Fruit fly (Drosophila melanogaster): ENCODE results near the gene CG32278.

The CG32278 gene

dm6 chr3L:3124519-3124918, 44.6 kb upstream of the CG32278 start (continued):
- TF ChIP-seq Eip75B (GFP tag; optimal IDR thresholded peaks at IDR 0.05) = no peak
- no peak for TF ChIP-seq topi (GFP tag; optimal IDR thresholded peaks at IDR 0.05)

dm6 chr3L:3124939-3125648, 44.0 kb upstream of the CG32278 start:
- TF ChIP-seq Eip78C (GFP tag) (no peak), CG31627 (GFP tag; optimal IDR thresholded peaks at IDR 0.05) (no peak), Eip75B (GFP tag; optimal IDR thresholded peaks at IDR 0.05) (peak; percentile 5), net (GFP tag; optimal IDR thresholded peaks at IDR 0.05) (peak; percentile 15), OdsH (GFP tag; optimal IDR thresholded peaks at IDR 0.05) (no peak), salr (GFP tag; optimal IDR thresholded peaks at IDR 0.05) (no peak), Ets21C (GFP tag; optimal IDR thresholded peaks at IDR 0.05) (no peak), CG1621 (tag; optimal IDR thresholded peaks at IDR 0.05) (no peak), svp (GFP tag) (peak; percentile 95), CG11762 (GFP tag; optimal IDR thresholded peaks at IDR 0.05; ENCODE audit: insufficient read depth) (no peak), CG3919 (GFP tag; optimal IDR thresholded peaks at IDR 0.05) (no peak), Hr4 (GFP tag; optimal IDR thresholded peaks at IDR 0.05) (no peak), dsx (GFP tag; optimal IDR thresholded peaks at IDR 0.05; ENCODE audit: poor library complexity, severe bottlenecking) (peak; percentile 98), CG10631 (GFP tag; optimal IDR thresholded peaks at IDR 0.05) (no peak), dac (GFP tag; optimal IDR thresholded peaks at IDR 0.05) (no peak), CG8119 (GFP tag; IDR thresholded peaks at IDR 0.05) (no peak), Smox (GFP tag; optimal IDR thresholded peaks at IDR 0.05) (no peak), Eip93F (GFP tag; optimal IDR thresholded peaks at IDR 0.05) (no peak), lz (GFP tag; optimal IDR thresholded peaks at IDR 0.05) (no peak), CG9139 (GFP tag; optimal IDR thresholded peaks at IDR 0.05) (no peak), vri (GFP tag; optimal IDR thresholded peaks at IDR 0.05) (no peak), CG4318 (GFP tag; optimal IDR thresholded peaks at IDR 0.05) (no peak), fkh (GFP tag; optimal IDR thresholded peaks at IDR 0.05) (no peak), Ets96B (tag; optimal IDR thresholded peaks at IDR 0.05) (no peak), CG6792 (GFP tag; optimal IDR thresholded peaks at IDR 0.05) (no peak), Gug (GFP tag; IDR thresholded peaks at IDR 0.05) (no peak), ss (GFP tag; optimal IDR thresholded peaks at IDR 0.05) (peak in 1 of 2 experiments; percentile 50), CG10669 (GFP tag; optimal IDR thresholded peaks at IDR 0.05) (no peak), CG8632 (GFP tag; optimal IDR thresholded peaks at IDR 0.05) (no peak), CG8319 (GFP tag; optimal IDR thresholded peaks at IDR 0.05) (no peak), eg (GFP tag; IDR thresholded peaks at IDR 0.05) (no peak), CG11294 (GFP tag; IDR thresholded peaks at IDR 0.05) (no peak), CG32006 (GFP tag; optimal IDR thresholded peaks at IDR 0.05) (no peak), Hr38 (GFP tag; optimal IDR thresholded peaks at IDR 0.05) (no peak), spab (GFP tag; optimal IDR thresholded peaks at IDR 0.05) (no peak), Lpt (GFP tag; optimal IDR thresholded peaks at IDR 0.05) (no peak)

- TF ChIP-seq Sox14 (GFP tag; optimal IDR thresholded peaks at IDR 0.05) (peak; percentile 55), Eip93F (GFP tag; optimal IDR thresholded peaks at IDR 0.05) (no peak), Eip78C (GFP tag) (peak; percentile 92), CG6276 (GFP tag; optimal IDR thresholded peaks at IDR 0.05) (no peak), CG11902 (GFP tag; optimal IDR thresholded peaks at IDR 0.05) (no peak), achi (GFP tag; optimal IDR thresholded peaks at IDR 0.05) (no peak), dsx (GFP tag; optimal IDR thresholded peaks at IDR 0.05; ENCODE audit: poor library complexity, severe bottlenecking) (peak; percentile 60), Ets96B (tag; optimal IDR thresholded peaks at IDR 0.05) (no peak), CG32006 (GFP tag; optimal IDR thresholded peaks at IDR 0.05) (peak; percentile 47), topi (GFP tag; optimal IDR thresholded peaks at IDR 0.05) (no peak), Blimp-1 (GFP tag; optimal IDR thresholded peaks at IDR 0.05) (no peak), Hr38 (GFP tag; optimal IDR thresholded peaks at IDR 0.05) (no peak), CG3919 (GFP tag; optimal IDR thresholded peaks at IDR 0.05) (no peak), CG6808 (GFP tag; optimal IDR thresholded peaks at IDR 0.05) (no peak), fkh (GFP tag; optimal IDR thresholded peaks at IDR 0.05) (peak; percentile 34), salr (GFP tag; optimal IDR thresholded peaks at IDR 0.05) (no peak), Sox15 (GFP tag; optimal IDR thresholded peaks at IDR 0.05) (peak; percentile 1), OdsH (GFP tag; optimal IDR thresholded peaks at IDR 0.05) (no peak), ss (GFP tag; optimal IDR thresholded peaks at IDR 0.05) (peak; percentile 16 to 35), cyc (GFP tag; optimal IDR thresholded peaks at IDR 0.05) (no peak), CG10631 (GFP tag; optimal IDR thresholded peaks at IDR 0.05) (peak; percentile 6), CG16779 (tag; optimal IDR thresholded peaks at IDR 0.05) (no peak), vri (GFP tag; optimal IDR thresholded peaks at IDR 0.05) (peak; percentile 28), CG9139 (GFP tag; optimal IDR thresholded peaks at IDR 0.05) (no peak), CG7368 (GFP tag; optimal IDR thresholded peaks at IDR 0.05) (no peak)
These were observed 43.4 kb upstream of the CG32278 start for dm6 chr3L:3125649-3126130.
